Worm (Caenorhabditis elegans) whole organism, L1 larva: ENCODE data around the gene C16D9.8.
A peak's percentile ranks its signal among the peaks of the same experiment; 100 is the strongest.

Source experiments
- ama-1 ChIP-seq: fragments of 150-350 bp; optimal IDR thresholded peaks from 2 replicates; lab custom pipeline; 2014
- ces-1 ChIP-seq: fragments of 150-350 bp; optimal IDR thresholded peaks from 2 replicates; lab custom pipeline; 2014; ENCODE audit warnings: missing biosample characterization, missing genetic modification reagents, missing genetic modification characterization
- fos-1 ChIP-seq: fragments of 150-350 bp; optimal IDR thresholded peaks from 2 replicates; lab custom pipeline; 2014; ENCODE audit warnings: missing biosample characterization, missing genetic modification characterization
- hpl-2 ChIP-seq: fragments of 150-350 bp; optimal IDR thresholded peaks from 2 replicates; lab custom pipeline; 2014; ENCODE audit warnings: missing biosample characterization, missing genetic modification reagents, missing genetic modification characterization
- lin-13 ChIP-seq: fragments of 150-350 bp; optimal IDR thresholded peaks from 2 replicates; lab custom pipeline; 2014; ENCODE audit warnings: missing biosample characterization, missing genetic modification reagents, missing genetic modification characterization
- mdl-1 ChIP-seq, 2 experiments: fragments of 150-350 bp; optimal IDR thresholded peaks; 2 replicates each; lab custom pipeline; 2014 to 2017; ENCODE audit warnings: missing biosample characterization in 2 of 2, missing genetic modification characterization in 2 of 2, inconsistent platforms in 1 of 2
- skn-1 ChIP-seq: fragments of 150-350 bp; optimal IDR thresholded peaks from 2 replicates; lab custom pipeline; 2014; ENCODE audit warnings: missing biosample characterization, missing genetic modification characterization
- unc-62 ChIP-seq: fragments of 150-350 bp; optimal IDR thresholded peaks from 2 replicates; lab custom pipeline; 2014; ENCODE audit warnings: missing biosample characterization, missing genetic modification reagents, missing genetic modification characterization

- TF ChIP-seq fos-1 (no peak), skn-1 (peak; percentile 44), lin-13 (GFP tag; lab: Kevin White, UChicago) (no peak), mdl-1 (tag; optimal IDR thresholded peaks at IDR 0.05; lab: Kevin White, UChicago) (no peak), ama-1 (no peak), unc-62 (no peak), hpl-2 (no peak), ces-1 (GFP tag; lab: Kevin White, UChicago) (no peak)
Observed at ce11 chrV:8288125-8288806, 24.9 kb upstream of the C16D9.8 start.
